Fruit fly (Drosophila melanogaster) S2 (cell line): Measurements from ENCODE around the gene CG10470.

Experiments used
- CG8478 ChIP-seq: fragments of >200 bp; optimal IDR thresholded peaks from 2 replicates; lab custom pipeline; 2018
- CTCF ChIP-seq, 2 experiments: fragments of >200 bp; optimal IDR thresholded peaks; 2 replicates each; lab custom pipeline; 2018

Gene CG10470

DNA sequence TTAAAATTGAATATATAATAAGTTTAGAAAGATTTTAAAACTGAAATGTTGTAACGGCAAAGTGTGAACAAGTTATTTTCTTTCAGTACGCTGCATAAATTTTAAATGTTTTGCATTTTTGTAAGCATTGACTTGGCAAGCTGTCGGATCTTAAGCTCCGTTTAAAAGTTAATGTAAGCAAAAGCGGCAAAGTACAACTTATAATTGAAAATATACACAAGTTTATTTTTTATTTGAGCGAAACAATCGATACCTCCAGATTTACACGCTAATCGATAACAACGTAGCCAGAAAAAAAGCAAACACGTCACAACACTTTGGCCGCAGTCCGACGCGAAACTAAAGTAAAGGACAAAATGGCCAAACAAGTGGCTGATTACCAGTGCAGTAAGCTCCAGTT is 7.3 kb upstream of the CG10470 start, which contains the start of gene Catsup:
Catsup (plus strand) TSS at position 273 of the 400 bp plus-strand sequence.
- TF ChIP-seq CTCF (optimal IDR thresholded peaks at IDR 0.05; lab: Kevin White, UChicago): no peak
- no peak for TF ChIP-seq CG8478 (lab: Kevin White, UChicago)

- TF ChIP-seq CG8478 (lab: Kevin White, UChicago) (no peak), CTCF (optimal IDR thresholded peaks at IDR 0.05; lab: Kevin White, UChicago) (peak in 1 of 2 experiments; percentile 16)
Observed at dm6 chr2L:19045111-19045560, 3.7 kb upstream of the CG10470 start, which contains the start of the genes Ttc19 and Acn. Gene Ttc19 (minus strand): TSS chr2L:19045148. Gene Acn (plus strand): TSS chr2L:19045355.

dm6 chr2L:19051534-19052100 is 2.7 kb downstream of the CG10470 start, which contains the start of gene Rpn3:
Gene Rpn3 (plus strand): TSS chr2L:19051790.
- no peak for TF ChIP-seq CTCF (optimal IDR thresholded peaks at IDR 0.05; lab: Kevin White, UChicago)
- TF ChIP-seq CG8478 (lab: Kevin White, UChicago): no peak

- no peak for TF ChIP-seq CTCF (optimal IDR thresholded peaks at IDR 0.05; lab: Kevin White, UChicago)
- no peak for TF ChIP-seq CG8478 (lab: Kevin White, UChicago)
Observed at dm6 chr2L:19053860-19054515, 5.1 kb downstream of the CG10470 start, which contains the start of gene CG10492. Gene CG10492 (plus strand): TSS chr2L:19054078.

DNA sequence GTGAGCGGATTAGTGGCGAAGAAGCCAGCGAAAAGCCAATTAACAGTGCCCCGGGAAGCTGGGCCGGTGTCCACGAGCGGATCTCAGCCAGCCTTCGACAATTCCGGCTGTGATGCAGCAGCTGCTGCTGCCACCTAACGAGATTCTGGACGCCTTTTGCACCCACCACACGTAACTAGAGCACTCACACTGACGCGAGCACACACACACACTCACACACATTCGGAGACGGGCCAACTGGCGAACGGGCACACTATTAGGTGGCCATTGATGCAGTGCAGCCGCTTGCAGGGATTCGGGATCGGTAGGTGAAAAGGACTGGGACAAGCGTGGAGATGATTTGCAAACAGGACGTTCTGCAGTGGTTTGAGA is 5.6 kb downstream of the CG10470 start:
- no peak for TF ChIP-seq CG8478 (lab: Kevin White, UChicago)
- no peak for TF ChIP-seq CTCF (optimal IDR thresholded peaks at IDR 0.05; lab: Kevin White, UChicago)

DNA sequence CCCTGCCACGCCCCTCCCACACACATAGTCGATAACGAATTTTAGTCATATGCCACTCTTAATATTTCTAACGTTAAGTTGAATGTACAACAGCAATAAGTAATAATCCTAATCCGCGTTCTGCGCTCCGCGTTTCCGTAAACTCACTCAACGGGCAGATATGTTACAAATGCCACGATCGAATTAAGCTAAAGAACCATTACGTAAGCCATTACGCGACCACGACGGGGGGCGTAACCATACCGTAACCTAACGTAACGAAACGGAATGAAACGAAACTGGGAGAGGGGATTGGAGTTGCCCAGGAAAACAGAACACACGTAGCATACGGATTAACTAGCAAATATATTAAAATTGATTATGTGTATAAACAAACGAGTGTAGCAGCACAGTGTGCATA is 8.9 kb downstream of the CG10470 start:
- TF ChIP-seq CG8478 (lab: Kevin White, UChicago) (no peak), CTCF (optimal IDR thresholded peaks at IDR 0.05; lab: Kevin White, UChicago) (no peak)

DNA sequence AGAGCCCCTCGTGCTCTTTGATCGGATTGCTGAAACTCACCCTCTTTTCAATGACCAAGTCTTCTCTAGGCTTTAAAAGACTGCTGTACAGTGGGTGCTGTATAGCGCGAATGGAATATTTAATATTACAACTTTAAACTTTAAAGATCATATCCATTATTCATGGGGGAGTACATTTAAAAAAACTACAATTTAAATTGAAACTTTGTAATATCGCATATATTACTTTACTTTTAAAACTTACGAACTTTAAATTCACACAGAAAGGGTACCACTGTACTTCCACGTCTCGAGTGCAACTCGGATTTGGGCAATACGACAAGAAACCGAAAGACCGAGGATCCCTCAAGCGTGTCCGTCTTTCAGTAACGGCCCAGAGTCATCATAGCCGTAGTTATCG is 10.0 kb downstream of the CG10470 start, which contains the start of gene Phlpp:
Phlpp (plus strand) TSS at position 214 of the 400 bp plus-strand sequence.
- TF ChIP-seq CTCF (optimal IDR thresholded peaks at IDR 0.05; lab: Kevin White, UChicago): no peak
- TF ChIP-seq CG8478 (lab: Kevin White, UChicago): no peak

DNA sequence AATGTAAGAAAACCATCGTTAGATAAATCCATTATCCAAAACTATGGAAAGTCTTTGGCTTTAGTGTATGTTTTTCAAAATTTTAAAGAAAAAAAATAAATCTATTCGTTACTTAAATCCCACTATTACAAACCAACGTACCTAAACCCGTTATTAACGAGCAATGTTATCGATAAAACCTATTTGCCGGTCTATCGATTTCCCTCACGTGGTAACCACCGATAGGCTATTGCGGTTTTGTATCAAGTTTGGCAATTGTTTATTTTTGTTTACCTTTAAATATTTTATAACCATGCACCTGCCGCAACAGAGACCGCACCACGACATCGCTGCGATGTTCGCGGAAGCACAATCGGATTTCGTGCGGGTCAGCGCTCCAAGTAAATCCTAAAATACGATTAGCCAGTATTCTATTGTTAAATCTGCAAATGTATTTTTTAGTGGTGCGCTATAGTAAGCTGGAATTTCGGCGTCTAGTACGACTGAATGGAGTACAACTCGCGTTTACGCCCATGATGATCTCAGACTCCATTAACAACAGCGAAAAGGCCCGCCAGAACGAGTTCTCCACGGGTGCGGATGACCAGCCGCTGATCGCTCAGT is 14.3 kb downstream of the CG10470 start, which contains the start of gene Dus4:
Dus4 (plus strand) TSS at position 206 of the 603 bp plus-strand sequence.
- TF ChIP-seq CTCF (optimal IDR thresholded peaks at IDR 0.05; lab: Kevin White, UChicago) (no peak), CG8478 (lab: Kevin White, UChicago) (no peak)

DNA sequence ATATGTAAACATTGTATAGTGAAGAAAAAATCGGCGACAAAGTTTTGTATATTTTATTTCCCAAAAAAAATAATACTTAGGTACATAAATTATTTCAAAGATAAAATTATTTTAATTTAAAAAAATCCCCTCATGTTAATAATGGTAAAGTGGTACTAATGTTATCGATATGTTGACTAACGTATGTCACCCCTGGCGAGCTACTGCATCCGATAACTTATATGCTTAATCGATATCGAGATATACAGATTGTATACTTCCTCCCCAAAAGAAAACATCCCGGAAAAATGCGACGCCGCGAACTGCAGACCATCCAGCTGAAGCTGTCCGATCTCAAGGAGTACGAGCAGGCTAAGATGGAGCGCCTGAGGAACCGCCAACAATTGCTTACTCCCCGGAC is 15.8 kb downstream of the CG10470 start, which contains the start of gene CG17343:
CG17343 (plus strand) TSS at position 224 of the 400 bp plus-strand sequence.
- TF ChIP-seq CTCF (optimal IDR thresholded peaks at IDR 0.05; lab: Kevin White, UChicago): no peak
- TF ChIP-seq CG8478 (lab: Kevin White, UChicago): no peak

- TF ChIP-seq CTCF (optimal IDR thresholded peaks at IDR 0.05; lab: Kevin White, UChicago): no peak
- no peak for TF ChIP-seq CG8478 (lab: Kevin White, UChicago)
Observed at dm6 chr2L:19068393-19068792, 19.5 kb downstream of the CG10470 start.

DNA sequence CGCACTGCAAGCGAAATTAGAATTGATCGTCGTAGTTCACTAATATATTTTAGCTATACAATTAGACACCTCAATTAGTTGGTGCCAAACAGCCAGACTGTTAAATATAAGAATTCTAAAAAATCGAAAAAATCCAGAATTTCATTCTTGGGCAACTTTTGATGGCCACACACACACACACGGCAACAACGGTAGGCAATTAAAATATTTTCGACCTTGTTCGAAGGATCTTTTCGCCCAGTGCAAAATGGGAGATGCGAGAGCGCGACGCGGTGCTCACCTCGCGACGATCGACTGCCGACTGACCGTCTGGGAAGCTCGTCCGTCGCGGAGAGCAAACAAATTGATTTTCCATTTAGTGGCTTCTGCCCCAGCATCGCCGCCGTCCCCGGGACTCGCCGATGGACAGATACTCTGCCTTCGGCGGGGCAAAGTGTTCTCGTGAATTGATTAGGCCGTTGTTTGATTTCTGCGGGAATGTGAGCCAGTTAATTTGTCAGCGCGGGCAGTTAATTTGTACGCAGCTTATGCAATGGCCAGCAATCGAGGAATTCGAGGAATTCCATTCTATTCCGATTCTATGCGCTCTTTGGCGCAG is 20.8 kb downstream of the CG10470 start, which contains the start of gene CG10702:
CG10702 (minus strand) TSS at position 304 of the 598 bp plus-strand sequence.
- TF ChIP-seq CG8478 (lab: Kevin White, UChicago): no peak
- no peak for TF ChIP-seq CTCF (optimal IDR thresholded peaks at IDR 0.05; lab: Kevin White, UChicago)

- TF ChIP-seq CG8478 (lab: Kevin White, UChicago) (no peak), CTCF (optimal IDR thresholded peaks at IDR 0.05; lab: Kevin White, UChicago) (no peak)
Observed at dm6 chr2L:19071713-19072112, 22.8 kb downstream of the CG10470 start.

dm6 chr2L:19074099-19074828 is 25.4 kb downstream of the CG10470 start, which contains the start of gene CG17572:
Gene CG17572 (minus strand): TSS chr2L:19074149.
- no peak for TF ChIP-seq CTCF (optimal IDR thresholded peaks at IDR 0.05; lab: Kevin White, UChicago)
- no peak for TF ChIP-seq CG8478 (lab: Kevin White, UChicago)

dm6 chr2L:19078928-19079327 is 30.1 kb downstream of the CG10470 start, which contains the start of gene CG10700:
Gene CG10700 (minus strand): TSS chr2L:19079028.
- TF ChIP-seq CTCF (optimal IDR thresholded peaks at IDR 0.05; lab: Kevin White, UChicago) (no peak), CG8478 (lab: Kevin White, UChicago) (no peak)
